Fruit fly (Drosophila melanogaster): Measurements from ENCODE around the gene CG33644.

DNA sequence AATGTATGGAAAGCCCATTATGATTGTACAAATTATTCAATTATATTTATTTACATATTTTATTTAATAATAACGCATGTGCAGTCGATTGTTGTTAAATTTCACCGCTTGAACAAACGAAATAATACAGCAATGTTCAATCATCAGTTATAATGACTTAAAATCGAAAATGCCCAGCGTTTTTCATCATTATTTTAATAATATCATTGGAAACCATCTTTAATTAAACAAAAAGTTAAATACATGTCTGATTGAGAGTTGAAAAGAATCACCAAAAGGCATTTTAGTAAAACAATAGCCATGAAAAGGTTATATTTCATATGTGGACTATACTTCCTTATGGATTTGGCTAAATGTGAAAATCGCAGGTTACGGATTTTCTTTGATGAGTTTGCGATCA, 3.1 kb upstream of the CG33644 start, which contains the start of gene CG33641:
- TF ChIP-seq toe (GFP tag; optimal IDR thresholded peaks at IDR 0.05), result no peak
- no peak for TF ChIP-seq CG12768 (GFP tag; optimal IDR thresholded peaks at IDR 0.05)
- TF ChIP-seq Mnt (GFP tag; optimal IDR thresholded peaks at IDR 0.05), result no peak
- no peak for TF ChIP-seq bab1 (GFP tag; optimal IDR thresholded peaks at IDR 0.05)
- TF ChIP-seq CG7101 (tag; optimal IDR thresholded peaks at IDR 0.05), result no peak
- TF ChIP-seq CG5204 (GFP tag; optimal IDR thresholded peaks at IDR 0.05), result no peak
- TF ChIP-seq CG11617 (GFP tag; optimal IDR thresholded peaks at IDR 0.05), result no peak
- TF ChIP-seq Hr96 (GFP tag; optimal IDR thresholded peaks at IDR 0.05), result no peak
- no peak for TF ChIP-seq Clk (GFP tag; optimal IDR thresholded peaks at IDR 0.05)
- TF ChIP-seq ovo (GFP tag; optimal IDR thresholded peaks at IDR 0.05), result no peak
